Worm (Caenorhabditis elegans): ENCODE measurements around the gene aps-1.

The aps-1 gene

DNA sequence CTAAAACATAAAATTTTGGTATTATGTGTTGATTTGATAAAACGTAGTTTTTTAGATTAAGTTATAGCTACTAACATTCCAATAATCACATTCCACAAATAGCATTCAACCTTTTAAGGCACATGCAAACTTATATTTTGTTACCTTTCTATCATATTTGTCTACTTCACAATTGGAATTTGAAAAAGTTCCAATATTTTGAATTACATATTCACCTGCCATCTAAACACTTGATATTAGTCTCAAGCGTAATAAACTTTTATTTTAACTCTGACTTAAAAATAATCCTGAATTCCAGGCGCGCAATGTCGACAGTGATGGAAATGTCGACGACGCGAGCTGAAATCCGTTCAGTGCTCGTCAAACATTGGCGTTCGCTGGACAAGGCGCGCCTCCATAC is 42.0 kb upstream of the aps-1 start, which contains the start of gene acy-2:
Gene acy-2, plus strand, starts transcription at position 301 of the 400 bp plus-strand sequence.
- TF ChIP-seq lin-11 (tag; optimal IDR thresholded peaks at IDR 0.05): no peak
- TF ChIP-seq dmd-4 (tag; optimal IDR thresholded peaks at IDR 0.05; ENCODE audit: borderline replicate concordance): no peak
- no peak for TF ChIP-seq elt-2 (tag; optimal IDR thresholded peaks at IDR 0.05)
- TF ChIP-seq pqm-1 (tag; optimal IDR thresholded peaks at IDR 0.05): no peak
- no peak for TF ChIP-seq ceh-24 (tag; optimal IDR thresholded peaks at IDR 0.05)
- no peak for TF ChIP-seq che-1 (tag; optimal IDR thresholded peaks at IDR 0.05)
- TF ChIP-seq pha-2 (tag; optimal IDR thresholded peaks at IDR 0.05): no peak
- no peak for TF ChIP-seq unc-42 (tag; optimal IDR thresholded peaks at IDR 0.05)

DNA sequence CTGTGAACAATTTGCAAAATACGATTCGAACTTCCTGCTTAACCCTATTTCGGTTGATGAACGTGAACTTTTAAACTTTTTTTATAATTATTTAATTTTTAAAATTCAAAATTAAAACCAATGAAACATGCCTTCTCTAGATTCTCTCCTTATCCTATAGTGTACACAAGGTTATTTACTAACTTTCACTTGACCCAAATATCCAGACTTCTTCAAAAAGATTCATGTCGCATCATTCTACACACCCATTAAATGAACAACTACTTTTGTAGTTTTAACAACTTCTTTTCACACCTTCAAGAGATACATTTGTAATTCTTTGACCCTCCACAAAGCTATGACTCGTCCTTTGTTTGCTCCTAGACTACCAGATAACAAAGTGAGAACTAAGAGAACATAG is 35.0 kb upstream of the aps-1 start:
- TF ChIP-seq pax-1 (tag; optimal IDR thresholded peaks at IDR 0.05) (peak; percentile 36), ceh-34 (tag; optimal IDR thresholded peaks at IDR 0.05) (no peak), pqm-1 (tag; optimal IDR thresholded peaks at IDR 0.05) (no peak), sox-4 (tag; optimal IDR thresholded peaks at IDR 0.05) (no peak), ceh-14 (tag; optimal IDR thresholded peaks at IDR 0.05) (no peak), elt-4 (tag; optimal IDR thresholded peaks at IDR 0.05) (no peak), zip-5 (tag; optimal IDR thresholded peaks at IDR 0.05) (no peak)

- no peak for TF ChIP-seq unc-42 (tag; optimal IDR thresholded peaks at IDR 0.05)
- TF ChIP-seq K02D7.2 (tag; optimal IDR thresholded peaks at IDR 0.05): no peak
- no peak for TF ChIP-seq sox-2 (GFP tag; IDR thresholded peaks at IDR 0.05)
- no peak for TF ChIP-seq sox-4 (tag; optimal IDR thresholded peaks at IDR 0.05)
These were observed 34.4 kb upstream of the aps-1 start, which contains the start of gene dhs-16 for ce11 chrV:5983380-5983779. Gene dhs-16 (plus strand): TSS chrV:5983745.

ce11 chrV:5984244-5984643 is 33.5 kb upstream of the aps-1 start:
- no peak for TF ChIP-seq elt-4 (tag; optimal IDR thresholded peaks at IDR 0.05)
- no peak for TF ChIP-seq hlh-15 (tag; optimal IDR thresholded peaks at IDR 0.05)

ce11 chrV:5986755-5987154 is 31.0 kb upstream of the aps-1 start, which contains the start of gene C10F3.7:
Gene C10F3.7 (minus strand): TSS chrV:5986855.
- TF ChIP-seq tbx-7 (tag; optimal IDR thresholded peaks at IDR 0.05) (no peak), ceh-14 (tag; optimal IDR thresholded peaks at IDR 0.05) (no peak), hlh-8 (tag; optimal IDR thresholded peaks at IDR 0.05) (no peak), ceh-24 (tag; optimal IDR thresholded peaks at IDR 0.05) (no peak), K02D7.2 (tag; optimal IDR thresholded peaks at IDR 0.05) (no peak), hlh-30 (tag; optimal IDR thresholded peaks at IDR 0.05; ENCODE audit: insufficient read depth) (no peak), ceh-30 (tag; optimal IDR thresholded peaks at IDR 0.05) (no peak), sox-2 (GFP tag; IDR thresholded peaks at IDR 0.05) (no peak), K09A11.1 (tag; optimal IDR thresholded peaks at IDR 0.05; ENCODE audit: insufficient read depth) (no peak), unc-42 (tag; optimal IDR thresholded peaks at IDR 0.05) (no peak), unc-3 (GFP tag; conservative IDR thresholded peaks at IDR 0.05) (no peak), unc-3 (tag; optimal IDR thresholded peaks at IDR 0.05) (no peak), ahr-1 (tag; optimal IDR thresholded peaks at IDR 0.05) (no peak), gmeb-2 (tag; optimal IDR thresholded peaks at IDR 0.05) (no peak), pax-1 (tag; optimal IDR thresholded peaks at IDR 0.05) (no peak), dve-1 (tag; optimal IDR thresholded peaks at IDR 0.05) (no peak), madf-2 (tag; optimal IDR thresholded peaks at IDR 0.05) (no peak)

DNA sequence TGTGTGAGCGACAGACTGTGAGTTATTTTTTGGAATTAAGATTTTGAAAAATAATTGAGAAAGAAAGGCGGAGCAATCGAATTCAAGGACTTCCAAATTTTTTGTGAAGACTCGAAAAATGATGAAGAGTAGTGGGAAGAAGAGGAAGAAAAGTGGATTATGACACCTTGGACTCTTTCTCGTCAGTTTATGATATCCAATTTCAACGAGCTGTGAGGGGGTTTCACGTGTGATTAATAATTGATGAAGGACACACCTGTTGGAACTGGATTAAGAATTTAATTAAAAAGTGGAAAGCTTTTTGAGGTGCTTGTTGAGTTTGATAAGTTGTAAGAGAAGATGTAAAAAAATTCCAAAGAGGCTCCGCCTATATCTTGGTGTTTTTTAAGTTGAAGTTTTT is 27.4 kb upstream of the aps-1 start, which contains the start of gene fut-8:
Gene fut-8, minus strand, starts transcription at position 101 of the 400 bp plus-strand sequence.
- TF ChIP-seq ceh-24 (tag; optimal IDR thresholded peaks at IDR 0.05) (no peak), ceh-9 (tag; optimal IDR thresholded peaks at IDR 0.05) (no peak), ceh-34 (tag; optimal IDR thresholded peaks at IDR 0.05) (peak; percentile 42), fkh-10 (GFP tag; optimal IDR thresholded peaks at IDR 0.05) (no peak), pat-9 (tag; optimal IDR thresholded peaks at IDR 0.05) (no peak)

Measured in whole organism, late embryonic.